Fruit fly (Drosophila melanogaster) whole organism, adult: ENCODE data around the gene PK2-R2.

Experiments
- CG11617 ChIP-seq: fragments of 200-800 bp; sonication (Bioruptor generic); optimal IDR thresholded peaks from 2 replicates; lab custom pipeline; 2017; ENCODE audit warnings: mild to moderate bottlenecking, missing biosample characterization, missing genetic modification reagents, missing genetic modification characterization
- CG12768 ChIP-seq: fragments of 200-800 bp; sonication (Bioruptor generic); optimal IDR thresholded peaks from 2 replicates; lab custom pipeline; 2017; ENCODE audit warnings: missing biosample characterization, missing genetic modification characterization, mild to moderate bottlenecking, moderate library complexity, missing genetic modification reagents
- CG14711 ChIP-seq: fragments of 200-800 bp; sonication (Bioruptor generic); optimal IDR thresholded peaks from 2 replicates; lab custom pipeline; 2018; ENCODE audit warnings: missing biosample characterization, mild to moderate bottlenecking, missing genetic modification characterization, moderate library complexity
- CG1620 ChIP-seq: fragments of 200-800 bp; sonication (Bioruptor generic); optimal IDR thresholded peaks from 2 replicates; lab custom pipeline; 2016; ENCODE audit warnings: missing biosample characterization, missing genetic modification characterization
- CG33017 ChIP-seq: fragments of 200-800 bp; sonication (Bioruptor generic); optimal IDR thresholded peaks from 2 replicates; lab custom pipeline; 2018; ENCODE audit warnings: missing biosample characterization, mild to moderate bottlenecking, missing genetic modification characterization, moderate library complexity
- CG7101 ChIP-seq: fragments of 200-800 bp; sonication (Bioruptor generic); optimal IDR thresholded peaks from 2 replicates; lab custom pipeline; 2018; ENCODE audit warnings: missing biosample characterization, mild to moderate bottlenecking, missing genetic modification characterization, moderate library complexity
- Clk ChIP-seq: fragments of 200-800 bp; sonication (Bioruptor generic); optimal IDR thresholded peaks from 2 replicates; lab custom pipeline; 2017; ENCODE audit warnings: missing biosample characterization, missing genetic modification characterization
- Mnt ChIP-seq: fragments of 200-800 bp; sonication (Bioruptor generic); optimal IDR thresholded peaks from 2 replicates; lab custom pipeline; 2016; ENCODE audit warnings: missing biosample characterization, mild to moderate bottlenecking, missing genetic modification characterization
- bab1 ChIP-seq: fragments of 200-800 bp; sonication (Bioruptor generic); optimal IDR thresholded peaks from 3 replicates; lab custom pipeline; 2019; ENCODE audit warnings: missing biosample characterization, mild to moderate bottlenecking, missing genetic modification characterization, moderate library complexity
- cnc ChIP-seq, 2 experiments: fragments of >200 bp; optimal IDR thresholded peaks; 2 replicates each; lab custom pipeline; 2017
- kay ChIP-seq: fragments of 200-800 bp; sonication (Bioruptor generic); peaks from one replicate; lab custom pipeline; 2016; ENCODE audit warnings: missing biosample characterization, missing genetic modification characterization, borderline replicate concordance
- ovo ChIP-seq: fragments of 200-800 bp; sonication (Bioruptor generic); optimal IDR thresholded peaks from 2 replicates; lab custom pipeline; 2016; ENCODE audit warnings: missing biosample characterization, missing genetic modification characterization
- tj ChIP-seq: fragments of 200-800 bp; sonication (Bioruptor generic); optimal IDR thresholded peaks from 3 replicates; lab custom pipeline; 2017; ENCODE audit warnings: missing biosample characterization, mild to moderate bottlenecking, missing genetic modification characterization, moderate library complexity

PK2-R2 gene

DNA sequence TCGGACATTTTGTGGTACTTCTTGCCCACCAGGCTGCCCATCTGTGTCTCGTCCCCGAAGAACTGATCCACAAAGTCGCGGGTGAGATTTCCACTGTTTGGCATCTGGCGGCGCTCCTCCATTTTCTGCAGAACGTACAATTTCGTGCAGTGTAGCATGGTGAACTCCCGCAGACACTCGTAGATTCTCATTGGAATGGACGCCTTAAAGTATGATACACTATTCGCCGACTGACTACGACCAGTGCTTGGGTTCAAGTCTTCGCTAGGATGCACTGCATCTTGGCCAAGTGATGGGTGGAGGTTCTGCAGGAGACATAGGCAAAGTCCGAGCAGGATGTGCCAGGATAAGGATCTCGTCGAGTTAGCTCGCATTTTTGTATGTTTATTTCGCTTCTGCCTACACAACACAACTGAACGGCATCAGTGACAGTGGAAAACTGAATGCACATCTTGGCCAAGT, 47.8 kb downstream of the PK2-R2 start, which contains the start of gene CG15888:
Gene CG15888, minus strand, starts transcription at position 412 of the 462 bp plus-strand sequence.
- TF ChIP-seq CG11617 (no peak), kay (no peak), ovo (GFP tag; lab: Kevin White, UChicago) (no peak), cnc (optimal IDR thresholded peaks at IDR 0.05; lab: Kevin White, UChicago) (no peak), CG33017 (tag; lab: Kevin White, UChicago) (no peak), CG1620 (GFP tag; lab: Kevin White, UChicago) (no peak), bab1 (GFP tag; lab: Kevin White, UChicago) (no peak)

DNA sequence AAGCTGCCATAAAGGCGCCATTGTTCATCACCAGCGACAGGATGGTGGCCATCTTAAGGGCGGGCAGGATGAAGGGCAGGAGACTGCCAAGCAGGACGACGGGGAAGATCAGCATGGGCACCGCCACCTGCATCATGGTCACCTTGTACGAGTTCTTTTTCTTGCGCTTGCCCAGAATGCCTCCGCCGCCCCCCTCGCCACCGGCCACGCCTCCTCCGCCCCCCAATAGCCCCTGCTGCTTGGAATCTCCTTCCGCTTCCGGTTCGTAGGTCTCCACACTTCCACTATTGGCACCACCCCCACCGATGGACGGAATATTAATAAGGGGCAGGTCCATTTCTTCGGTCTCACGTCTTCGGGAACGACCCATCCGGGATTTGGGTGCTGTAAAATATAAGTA, 48.9 kb downstream of the PK2-R2 start:
- no peak for TF ChIP-seq CG1620 (GFP tag; lab: Kevin White, UChicago)
- no peak for TF ChIP-seq CG12768 (GFP tag; lab: Kevin White, UChicago)

DNA sequence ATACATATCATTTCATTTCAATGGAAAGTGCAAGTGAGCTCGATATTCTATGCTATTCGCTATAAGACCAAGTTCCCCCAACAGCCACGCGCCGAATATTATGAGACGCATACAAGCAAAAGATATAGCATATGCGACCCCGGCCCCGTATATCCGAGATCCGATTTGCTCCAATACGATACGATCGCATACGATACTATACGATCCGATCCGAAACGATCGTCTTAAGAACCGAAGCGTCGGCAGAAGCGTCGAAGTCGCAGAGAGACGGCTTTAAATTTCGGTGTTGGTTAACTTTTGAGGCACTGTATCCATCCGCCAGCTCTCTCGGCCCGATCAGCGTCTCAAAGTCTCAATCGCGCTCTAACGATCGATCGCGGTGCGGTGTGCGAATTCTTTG, 54.5 kb downstream of the PK2-R2 start, which contains the start of gene CG8630:
Gene CG8630, plus strand, starts transcription at position 303 of the 400 bp plus-strand sequence.
- TF ChIP-seq CG7101 (tag; lab: Kevin White, UChicago) (no peak), tj (GFP tag; lab: Kevin White, UChicago) (no peak), CG14711 (tag; lab: Kevin White, UChicago) (no peak), bab1 (GFP tag; lab: Kevin White, UChicago) (no peak), kay (no peak), Mnt (no peak), CG1620 (GFP tag; lab: Kevin White, UChicago) (no peak), CG12768 (GFP tag; lab: Kevin White, UChicago) (no peak), Clk (GFP tag; lab: Kevin White, UChicago) (no peak)
